Worm (Caenorhabditis elegans): ENCODE measurements around the gene sri-18.

- no peak for TF ChIP-seq unc-55 (GFP tag; optimal IDR thresholded peaks at IDR 0.05)
- TF ChIP-seq gmeb-1 (tag; optimal IDR thresholded peaks at IDR 0.05), result no peak
- no peak for TF ChIP-seq nhr-12 (tag; optimal IDR thresholded peaks at IDR 0.05)
- TF ChIP-seq ztf-11 (tag; optimal IDR thresholded peaks at IDR 0.05), result no peak
- TF ChIP-seq nhr-11 (tag; optimal IDR thresholded peaks at IDR 0.05), result no peak
- no peak for TF ChIP-seq mab-5 (tag; optimal IDR thresholded peaks at IDR 0.05)
- no peak for TF ChIP-seq nhr-237 (tag; optimal IDR thresholded peaks at IDR 0.05)
Measured at ce11 chrV:10285853-10286252, 25.5 kb upstream of the sri-18 start.
